Worm (Caenorhabditis elegans) whole organism, late embryonic: ENCODE measurements around the gene ZC155.4.
A peak's percentile ranks its signal among the peaks of the same experiment; 100 is the strongest.

Experiments
- K02D7.2 ChIP-seq: sonication (generic microtip); optimal IDR thresholded peaks from 2 replicates; lab custom pipeline; 2017; ENCODE audit warnings: mild to moderate bottlenecking, missing genetic modification characterization, missing compliant biosample characterization
- Y22D7AL.16 ChIP-seq: sonication (generic microtip); optimal IDR thresholded peaks from 2 replicates; lab custom pipeline; 2016; ENCODE audit warnings: missing genetic modification characterization, missing compliant biosample characterization
- ceh-18 ChIP-seq: sonication (generic microtip); optimal IDR thresholded peaks from 2 replicates; lab custom pipeline; 2016; ENCODE audit warnings: missing genetic modification characterization, missing compliant biosample characterization
- ceh-19 ChIP-seq: fragments of 200-800 bp; sonication (Bioruptor generic); optimal IDR thresholded peaks from 2 replicates; lab custom pipeline; 2018; ENCODE audit warnings: mild to moderate bottlenecking, missing genetic modification characterization, missing compliant biosample characterization
- ceh-22 ChIP-seq: sonication (generic microtip); optimal IDR thresholded peaks from 2 replicates; lab custom pipeline; 2017; ENCODE audit warnings: missing biosample characterization, missing genetic modification characterization
- ceh-45 ChIP-seq: fragments of 200-800 bp; sonication (Bioruptor generic); IDR thresholded peaks from 2 replicates; pipeline ENCODE4 v1.3.6; 2022; ENCODE audit warnings: missing genetic modification reagents, missing genetic modification characterization, missing compliant biosample characterization
- ceh-48 ChIP-seq: sonication (generic microtip); optimal IDR thresholded peaks from 2 replicates; lab custom pipeline; 2016; ENCODE audit warnings: missing genetic modification characterization, inconsistent platforms, missing compliant biosample characterization
- ceh-6 ChIP-seq: fragments of 200-800 bp; sonication (Bioruptor generic); optimal IDR thresholded peaks from 2 replicates; lab custom pipeline; 2018; ENCODE audit warnings: mild to moderate bottlenecking, missing genetic modification characterization, missing compliant biosample characterization
- ceh-9 ChIP-seq: sonication (generic microtip); optimal IDR thresholded peaks from 2 replicates; lab custom pipeline; 2016; ENCODE audit warnings: mild to moderate bottlenecking, missing genetic modification characterization, inconsistent platforms, missing compliant biosample characterization
- che-1 ChIP-seq: sonication (generic microtip); optimal IDR thresholded peaks from 2 replicates; lab custom pipeline; 2016; ENCODE audit warnings: mild to moderate bottlenecking, missing genetic modification characterization, missing compliant biosample characterization
- dmd-4 ChIP-seq: sonication (generic microtip); optimal IDR thresholded peaks from 2 replicates; lab custom pipeline; 2016; ENCODE audit warnings: borderline replicate concordance, missing genetic modification characterization, missing compliant biosample characterization
- dve-1 ChIP-seq: sonication (generic microtip); optimal IDR thresholded peaks from 2 replicates; lab custom pipeline; 2017; ENCODE audit warnings: antibody characterized with exemption, mild to moderate bottlenecking, missing genetic modification characterization, missing compliant biosample characterization
- eyg-1 ChIP-seq: sonication (generic microtip); optimal IDR thresholded peaks from 2 replicates; lab custom pipeline; 2016; ENCODE audit warnings: missing genotype, missing genetic modification characterization, missing compliant biosample characterization
- hlh-30 ChIP-seq: sonication (generic microtip); optimal IDR thresholded peaks from 2 replicates; lab custom pipeline; 2017; ENCODE audit warnings: antibody characterized with exemption, missing genetic modification characterization, missing compliant biosample characterization; ENCODE audit not compliant: insufficient read depth
- hlh-8 ChIP-seq: sonication (generic microtip); optimal IDR thresholded peaks from 2 replicates; lab custom pipeline; 2016; ENCODE audit warnings: missing genotype, missing genetic modification characterization, missing compliant biosample characterization
- lin-11 ChIP-seq: fragments of 200-800 bp; sonication (Bioruptor generic); optimal IDR thresholded peaks from 2 replicates; lab custom pipeline; 2018; ENCODE audit warnings: mild to moderate bottlenecking, missing genetic modification characterization, missing compliant biosample characterization
- madf-2 ChIP-seq: sonication (generic microtip); optimal IDR thresholded peaks from 2 replicates; lab custom pipeline; 2017; ENCODE audit warnings: missing genetic modification characterization, missing compliant biosample characterization
- mec-3 ChIP-seq: sonication (generic microtip); optimal IDR thresholded peaks from 2 replicates; lab custom pipeline; 2016; ENCODE audit warnings: borderline replicate concordance, missing genetic modification characterization, missing compliant biosample characterization
- nfya-1 ChIP-seq: sonication (generic microtip); optimal IDR thresholded peaks from 2 replicates; lab custom pipeline; 2017; ENCODE audit warnings: missing genetic modification characterization, mild to moderate bottlenecking, missing compliant biosample characterization, antibody characterized with exemption, moderate library complexity
- npax-4 ChIP-seq: sonication (generic microtip); optimal IDR thresholded peaks from 2 replicates; lab custom pipeline; 2016; ENCODE audit warnings: missing genetic modification characterization, missing compliant biosample characterization
- odd-2 ChIP-seq: sonication (generic microtip); optimal IDR thresholded peaks from 2 replicates; lab custom pipeline; 2017; ENCODE audit warnings: antibody characterized with exemption, mild to moderate bottlenecking, missing genetic modification characterization, missing compliant biosample characterization
- pag-3 ChIP-seq: sonication (generic microtip); optimal IDR thresholded peaks from 2 replicates; lab custom pipeline; 2016; ENCODE audit warnings: missing compliant biosample characterization, missing genetic modification characterization, borderline replicate concordance
- pax-1 ChIP-seq: fragments of 150-350 bp; optimal IDR thresholded peaks from 2 replicates; lab custom pipeline; 2014; ENCODE audit warnings: missing biosample characterization, missing genetic modification characterization
- pha-4 ChIP-seq: fragments of 150-350 bp; optimal IDR thresholded peaks from 2 replicates; lab custom pipeline; 2018; ENCODE audit warnings: missing biosample characterization, missing genetic modification reagents, missing genetic modification characterization
- pqm-1 ChIP-seq: sonication (generic microtip); optimal IDR thresholded peaks from 2 replicates; lab custom pipeline; 2016; ENCODE audit warnings: missing genetic modification characterization, missing compliant biosample characterization
- ref-2 ChIP-seq: sonication (generic microtip); optimal IDR thresholded peaks from 2 replicates; lab custom pipeline; 2016; ENCODE audit warnings: missing genetic modification characterization, missing compliant biosample characterization
- rnt-1 ChIP-seq: sonication (generic microtip); optimal IDR thresholded peaks from 2 replicates; lab custom pipeline; 2016; ENCODE audit warnings: missing genetic modification characterization, missing compliant biosample characterization
- sdc-2 ChIP-seq: sonication (generic microtip); optimal IDR thresholded peaks from 2 replicates; lab custom pipeline; 2016; ENCODE audit warnings: missing genotype, missing genetic modification characterization, missing compliant biosample characterization
- syd-9 ChIP-seq: sonication (generic microtip); optimal IDR thresholded peaks from 2 replicates; lab custom pipeline; 2016; ENCODE audit warnings: mild to moderate bottlenecking, missing genetic modification characterization, moderate library complexity, missing compliant biosample characterization
- unc-42 ChIP-seq: sonication (generic microtip); optimal IDR thresholded peaks from 2 replicates; lab custom pipeline; 2016; ENCODE audit warnings: missing genotype, missing genetic modification characterization, missing compliant biosample characterization
- unc-55 ChIP-seq: sonication (generic microtip); optimal IDR thresholded peaks from 2 replicates; lab custom pipeline; 2017; ENCODE audit warnings: missing biosample characterization, missing genetic modification reagents, missing genetic modification characterization
- zip-5 ChIP-seq: sonication (generic microtip); optimal IDR thresholded peaks from 2 replicates; lab custom pipeline; 2016; ENCODE audit warnings: missing genetic modification characterization, missing compliant biosample characterization

The ZC155.4 gene

DNA sequence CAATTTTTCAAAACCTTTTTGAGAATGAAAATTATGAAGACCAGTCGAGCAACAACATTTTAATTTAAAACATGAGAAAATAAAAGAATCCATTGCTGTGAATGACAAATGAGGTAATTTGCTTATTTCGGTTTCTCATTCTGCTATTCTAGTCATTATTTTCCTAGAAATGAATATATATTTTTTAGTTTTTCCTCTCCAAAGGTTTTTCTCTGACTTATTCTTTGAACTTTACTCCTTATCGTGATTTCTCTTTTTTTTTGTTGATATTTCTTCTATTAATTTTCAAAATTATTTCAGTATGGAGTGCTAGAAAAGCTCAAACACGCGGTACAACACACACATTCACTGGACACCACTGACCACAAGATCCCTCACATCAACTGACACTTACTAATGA, 29.7 kb downstream of the ZC155.4 start, which contains the start of gene pup-2:
Gene pup-2, plus strand, starts transcription at position 301 of the 400 bp plus-strand sequence.
- TF ChIP-seq ceh-9 (tag; lab: Kevin White, UChicago) (no peak), odd-2 (no peak), ceh-6 (GFP tag; lab: Kevin White, UChicago) (no peak), madf-2 (tag; lab: Kevin White, UChicago) (no peak), dmd-4 (tag; lab: Kevin White, UChicago) (no peak), unc-42 (no peak), dve-1 (tag; lab: Kevin White, UChicago) (no peak), npax-4 (tag; lab: Kevin White, UChicago) (no peak), K02D7.2 (no peak), che-1 (tag; lab: Kevin White, UChicago) (no peak), lin-11 (tag; lab: Kevin White, UChicago) (no peak), pag-3 (tag; lab: Kevin White, UChicago) (no peak), sdc-2 (tag; lab: Kevin White, UChicago) (no peak), ref-2 (no peak), zip-5 (tag; lab: Kevin White, UChicago) (no peak), syd-9 (tag; lab: Kevin White, UChicago) (no peak)

ce11 chrIII:5183372-5183771, 31.9 kb downstream of the ZC155.4 start:
- TF ChIP-seq hlh-8 (tag; lab: Kevin White, UChicago) (peak; percentile 40), hlh-30 (tag; lab: Kevin White, UChicago) (peak; percentile 50), dve-1 (tag; lab: Kevin White, UChicago) (no peak), unc-42 (peak; percentile 33)

ce11 chrIII:5181641-5182040, 33.6 kb downstream of the ZC155.4 start:
- TF ChIP-seq odd-2: no peak
- TF ChIP-seq rnt-1 (tag; lab: Kevin White, UChicago): no peak
- TF ChIP-seq dve-1 (tag; lab: Kevin White, UChicago): no peak
- TF ChIP-seq ceh-19 (GFP tag; lab: Kevin White, UChicago): no peak
- no peak for TF ChIP-seq nfya-1 (tag; lab: Kevin White, UChicago)
- no peak for TF ChIP-seq dmd-4 (tag; lab: Kevin White, UChicago)
- TF ChIP-seq hlh-8 (tag; lab: Kevin White, UChicago): no peak
- no peak for TF ChIP-seq ceh-18 (tag; lab: Kevin White, UChicago)
- TF ChIP-seq ref-2: no peak
- TF ChIP-seq ceh-22 (tag; lab: Kevin White, UChicago): no peak
- no peak for TF ChIP-seq ceh-48 (tag; lab: Kevin White, UChicago)
- no peak for TF ChIP-seq pqm-1 (tag; lab: Kevin White, UChicago)
- TF ChIP-seq pax-1 (tag; lab: Kevin White, UChicago): no peak

DNA sequence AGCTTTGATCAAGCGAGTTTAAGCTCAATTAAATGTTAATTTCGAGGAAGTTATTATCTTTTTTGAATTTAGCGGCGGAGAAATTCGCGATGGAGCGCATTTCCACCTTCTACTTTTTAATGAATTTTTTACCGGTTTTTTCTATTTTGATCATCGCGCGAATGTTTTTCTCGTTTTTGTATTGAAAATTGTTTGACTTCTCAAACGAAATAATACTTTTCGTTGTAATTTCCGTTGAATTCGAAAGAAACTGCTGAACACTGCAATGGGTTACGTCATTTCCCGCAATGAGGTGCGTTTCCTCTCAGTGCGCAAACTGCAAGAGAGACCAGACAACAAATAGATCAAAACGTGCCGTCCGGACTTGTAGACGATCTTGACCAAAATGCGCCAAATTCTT, 34.1 kb downstream of the ZC155.4 start:
- no peak for TF ChIP-seq ceh-45 (GFP tag; lab: Robert Waterston, UW)
- no peak for TF ChIP-seq odd-2
- no peak for TF ChIP-seq unc-55 (GFP tag; lab: Kevin White, UChicago)
- TF ChIP-seq mec-3: no peak
- TF ChIP-seq ceh-19 (GFP tag; lab: Kevin White, UChicago): no peak
- no peak for TF ChIP-seq eyg-1 (tag; lab: Kevin White, UChicago)
- TF ChIP-seq Y22D7AL.16 (tag; lab: Kevin White, UChicago): no peak
- no peak for TF ChIP-seq pha-4 (tag; lab: Kevin White, UChicago)

DNA sequence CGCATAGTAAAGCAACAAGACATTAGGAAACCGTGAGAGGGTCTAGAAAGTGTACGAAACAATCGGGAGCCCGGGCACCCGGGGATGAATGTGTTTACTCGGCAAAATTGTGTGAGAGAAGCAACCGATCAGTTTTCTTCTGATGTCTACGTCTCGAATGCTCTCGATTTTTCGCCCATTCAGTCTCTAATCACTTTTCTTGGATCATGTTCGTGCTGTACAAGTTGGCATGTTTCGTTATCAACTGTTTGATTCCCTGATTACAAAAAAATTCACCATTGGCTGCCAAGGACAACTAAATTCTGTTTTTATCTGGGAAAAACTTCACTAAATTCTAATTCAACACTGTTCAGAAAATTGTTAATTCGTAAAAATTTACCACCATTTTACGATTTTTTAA, 34.7 kb downstream of the ZC155.4 start:
- no peak for TF ChIP-seq lin-11 (tag; lab: Kevin White, UChicago)

DNA sequence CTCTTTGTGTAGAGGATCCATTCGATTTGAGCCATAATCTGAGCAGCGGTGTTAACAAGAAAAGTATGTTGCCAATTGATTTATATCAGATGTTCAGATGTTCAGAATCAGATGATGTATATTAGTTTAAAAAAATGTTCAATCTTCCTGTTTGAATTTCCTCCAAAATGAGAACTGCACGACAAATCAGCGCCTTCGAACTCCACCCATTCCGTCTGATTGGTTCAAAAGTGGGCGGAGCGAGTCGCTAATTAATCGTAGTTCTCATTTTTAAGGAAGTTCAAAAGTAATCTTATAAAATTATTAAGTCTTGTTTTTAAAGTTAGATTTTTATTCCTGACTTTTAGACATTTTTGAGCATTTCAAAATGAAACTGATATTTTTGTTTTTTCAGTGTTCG, 36.1 kb downstream of the ZC155.4 start:
- TF ChIP-seq ceh-19 (GFP tag; lab: Kevin White, UChicago): no peak
- TF ChIP-seq nfya-1 (tag; lab: Kevin White, UChicago): peak; percentile 54
